Worm (Caenorhabditis elegans): ENCODE measurements around the gene C18E9.2.
A peak's percentile ranks its signal among the peaks of the same experiment; 100 is the strongest.

The C18E9.2 gene

DNA sequence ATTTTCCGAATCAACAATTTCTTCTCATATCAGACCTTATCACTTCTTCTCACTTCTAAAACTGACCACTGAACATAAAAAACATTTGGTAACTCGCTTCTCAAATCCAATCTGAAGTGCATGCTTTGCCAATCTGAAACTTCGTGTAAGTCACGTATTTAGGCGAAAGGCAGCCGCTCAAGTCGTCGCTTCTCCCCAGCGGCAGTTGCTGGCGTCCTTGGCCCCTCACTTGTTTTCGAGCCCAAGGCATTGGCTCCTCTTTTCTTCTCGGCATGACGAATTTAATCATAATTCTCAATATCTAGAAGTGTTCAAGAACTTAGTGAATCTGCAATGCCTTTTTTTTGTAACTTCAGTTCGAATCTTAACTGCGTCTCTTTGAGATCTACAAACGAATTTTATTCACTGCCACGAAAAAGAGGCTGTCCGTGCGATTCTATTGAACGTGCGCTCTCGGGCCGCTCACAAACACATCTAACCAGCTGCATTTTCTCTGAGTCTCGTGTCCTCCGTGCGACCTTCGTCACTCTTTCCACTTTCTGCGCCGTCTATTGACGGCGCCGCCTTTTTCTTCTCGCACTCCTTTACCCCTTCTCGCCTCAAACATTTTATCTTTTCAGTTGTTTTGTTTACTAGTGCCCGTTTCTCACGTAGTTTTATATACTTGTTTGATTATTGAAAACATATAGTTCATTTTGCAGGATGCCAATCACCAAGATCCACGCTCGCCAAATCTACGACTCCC, 33.2 kb upstream of the C18E9.2 start:
- peak in 1 of 2 experiments; percentile 20 for TF ChIP-seq lsy-2 (tag; optimal IDR thresholded peaks at IDR 0.05)
- peak; percentile 71 for TF ChIP-seq ama-1 (optimal IDR thresholded peaks at IDR 0.05)
- TF ChIP-seq fos-1 (tag; optimal IDR thresholded peaks at IDR 0.05), result peak; percentile 28
- TF ChIP-seq nhr-12 (tag; optimal IDR thresholded peaks at IDR 0.05), result no peak
- TF ChIP-seq snpc-4 (tag; optimal IDR thresholded peaks at IDR 0.05), result no peak
- TF ChIP-seq crh-2 (tag; optimal IDR thresholded peaks at IDR 0.05), result peak; percentile 47
- TF ChIP-seq F13H6.1 (tag; optimal IDR thresholded peaks at IDR 0.05), result peak; percentile 45
- TF ChIP-seq nhr-129 (tag; optimal IDR thresholded peaks at IDR 0.05), result peak; percentile 10
- peak; percentile 10 for TF ChIP-seq C34F6.9 (tag; optimal IDR thresholded peaks at IDR 0.05)

DNA sequence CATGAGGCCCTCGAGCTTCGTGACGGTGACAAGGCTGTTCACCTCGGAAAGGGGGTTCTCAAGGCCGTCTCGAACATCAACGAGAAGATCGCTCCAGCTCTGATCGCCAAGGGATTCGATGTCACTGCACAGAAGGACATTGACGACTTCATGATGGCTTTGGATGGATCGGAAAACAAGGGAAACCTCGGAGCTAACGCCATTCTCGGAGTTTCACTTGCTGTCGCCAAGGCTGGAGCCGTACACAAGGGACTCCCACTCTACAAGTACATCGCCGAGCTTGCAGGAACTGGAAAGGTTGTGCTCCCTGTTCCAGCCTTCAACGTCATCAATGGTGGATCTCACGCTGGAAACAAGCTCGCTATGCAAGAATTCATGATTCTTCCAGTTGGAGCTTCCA, 32.4 kb upstream of the C18E9.2 start:
- TF ChIP-seq ama-1 (optimal IDR thresholded peaks at IDR 0.05), result no peak

DNA sequence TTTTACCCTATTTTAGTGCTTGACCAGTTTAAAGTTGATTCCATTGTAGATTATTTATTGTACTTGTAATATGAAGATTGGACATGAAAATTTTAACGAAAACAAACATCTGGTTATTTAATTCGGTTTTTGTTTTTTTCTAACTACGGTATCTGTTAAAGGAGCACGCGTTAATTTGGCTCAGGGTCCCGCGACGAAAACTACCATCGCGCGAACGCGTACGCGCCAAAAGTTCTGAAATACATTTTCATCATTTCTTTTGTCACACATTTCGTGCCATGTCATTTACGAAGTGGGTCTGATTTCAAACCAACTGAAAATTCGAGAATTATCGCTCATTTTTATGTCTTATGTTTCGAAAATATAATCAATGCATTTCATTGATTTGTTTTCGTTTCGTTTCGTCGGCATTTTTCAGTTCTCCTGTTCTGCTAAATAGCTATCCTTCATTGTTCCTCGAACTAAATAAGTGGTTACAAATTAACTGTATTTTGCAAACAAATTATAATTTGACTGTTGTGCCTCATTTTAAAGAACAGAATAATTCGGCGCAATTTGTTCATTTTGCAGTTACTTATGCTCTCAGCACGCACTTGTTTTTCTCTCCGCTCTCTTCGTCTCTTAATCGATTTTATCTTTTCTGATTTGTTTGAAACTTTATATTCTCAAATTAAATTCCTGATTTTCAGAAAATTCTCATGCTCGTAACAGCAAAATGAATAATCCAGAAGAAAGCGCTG, 30.9 kb upstream of the C18E9.2 start, which contains the start of gene T21B10.3:
Gene T21B10.3 (plus strand): TSS at position 690 of the 740 bp plus-strand sequence.
- TF ChIP-seq C34F6.9 (tag; optimal IDR thresholded peaks at IDR 0.05) (peak; percentile 10), snpc-4 (tag; optimal IDR thresholded peaks at IDR 0.05) (no peak), unc-39 (tag; optimal IDR thresholded peaks at IDR 0.05) (no peak), sma-3 (GFP tag; optimal IDR thresholded peaks at IDR 0.05) (peak; percentile 10), lin-39 (tag; optimal IDR thresholded peaks at IDR 0.05) (no peak), nhr-11 (tag; optimal IDR thresholded peaks at IDR 0.05) (no peak), aly-2 (tag; optimal IDR thresholded peaks at IDR 0.05) (no peak), elt-1 (tag; optimal IDR thresholded peaks at IDR 0.05) (no peak), ztf-4 (tag; optimal IDR thresholded peaks at IDR 0.05) (peak; percentile 61), unc-55 (GFP tag; optimal IDR thresholded peaks at IDR 0.05) (peak; percentile 5), nhr-25 (tag; optimal IDR thresholded peaks at IDR 0.05) (no peak), gmeb-1 (tag; optimal IDR thresholded peaks at IDR 0.05) (no peak), zag-1 (tag; optimal IDR thresholded peaks at IDR 0.05) (no peak), unc-62 (GFP tag; optimal IDR thresholded peaks at IDR 0.05) (no peak), nhr-23 (tag; optimal IDR thresholded peaks at IDR 0.05) (no peak), ztf-11 (tag; optimal IDR thresholded peaks at IDR 0.05) (no peak), lsy-2 (tag; optimal IDR thresholded peaks at IDR 0.05) (peak in 1 of 2 experiments; percentile 57), ztf-1 (GFP tag; conservative IDR thresholded peaks at IDR 0.05) (no peak), R02D3.7 (tag; optimal IDR thresholded peaks at IDR 0.05) (no peak), nhr-12 (tag; optimal IDR thresholded peaks at IDR 0.05) (no peak), blmp-1 (tag; optimal IDR thresholded peaks at IDR 0.05; ENCODE audit: insufficient read depth) (no peak), dmd-4 (tag; optimal IDR thresholded peaks at IDR 0.05) (no peak), nhr-21 (tag; optimal IDR thresholded peaks at IDR 0.05) (peak; percentile 38), F13H6.1 (tag; optimal IDR thresholded peaks at IDR 0.05) (peak; percentile 12), ceh-16 (tag; optimal IDR thresholded peaks at IDR 0.05) (no peak), nhr-6 (tag; optimal IDR thresholded peaks at IDR 0.05) (no peak), lin-13 (GFP tag; optimal IDR thresholded peaks at IDR 0.05) (peak; percentile 67), Y55F3AM.14 (GFP tag; optimal IDR thresholded peaks at IDR 0.05) (peak; percentile 14), nhr-77 (tag; optimal IDR thresholded peaks at IDR 0.05) (no peak), alr-1 (tag; optimal IDR thresholded peaks at IDR 0.05) (no peak), egl-27 (tag; optimal IDR thresholded peaks at IDR 0.05) (no peak), ama-1 (optimal IDR thresholded peaks at IDR 0.05) (peak; percentile 42), mbf-1 (tag; optimal IDR thresholded peaks at IDR 0.05) (no peak), nhr-129 (tag; optimal IDR thresholded peaks at IDR 0.05) (no peak), peb-1 (tag; optimal IDR thresholded peaks at IDR 0.05) (no peak), nhr-10 (tag; optimal IDR thresholded peaks at IDR 0.05) (no peak), mab-5 (tag; optimal IDR thresholded peaks at IDR 0.05) (no peak), crh-2 (tag; optimal IDR thresholded peaks at IDR 0.05) (peak; percentile 12), fos-1 (tag; optimal IDR thresholded peaks at IDR 0.05) (no peak), sem-4 (tag; optimal IDR thresholded peaks at IDR 0.05) (no peak), nhr-237 (tag; optimal IDR thresholded peaks at IDR 0.05) (no peak), lin-11 (tag; optimal IDR thresholded peaks at IDR 0.05) (no peak), elt-3 (tag; optimal IDR thresholded peaks at IDR 0.05) (no peak), ZK546.5 (tag; optimal IDR thresholded peaks at IDR 0.05) (no peak), mdl-1 (tag; optimal IDR thresholded peaks at IDR 0.05) (no peak), sma-9 (GFP tag; optimal IDR thresholded peaks at IDR 0.05) (peak; percentile 56), sma-9 (tag; optimal IDR thresholded peaks at IDR 0.05) (no peak), ceh-82 (tag; optimal IDR thresholded peaks at IDR 0.05) (no peak)
